Fruit fly (Drosophila melanogaster) whole organism, embryonic: Measurements from ENCODE around the gene CG13088.

Source experiments
- BEAF-32 ChIP-seq: fragments of 200-800 bp; sonication (Bioruptor generic); optimal IDR thresholded peaks from 3 replicates; lab custom pipeline; 2017; ENCODE audit warnings: missing biosample characterization, missing genetic modification characterization, mild to moderate bottlenecking, moderate library complexity, missing genetic modification reagents
- Bteb2 ChIP-seq: fragments of 200-800 bp; sonication (Bioruptor generic); optimal IDR thresholded peaks from 2 replicates; lab custom pipeline; 2016; ENCODE audit warnings: missing biosample characterization, missing genetic modification characterization
- CG11398 ChIP-seq: fragments of 200-800 bp; sonication (Bioruptor generic); optimal IDR thresholded peaks from 2 replicates; lab custom pipeline; 2016; ENCODE audit warnings: missing biosample characterization, missing genetic modification characterization
- CG13624 ChIP-seq: fragments of 200-800 bp; sonication (Bioruptor generic); optimal IDR thresholded peaks from 2 replicates; lab custom pipeline; 2016; ENCODE audit warnings: missing biosample characterization, missing genetic modification characterization
- CG15601 ChIP-seq: fragments of 200-800 bp; sonication (Bioruptor generic); optimal IDR thresholded peaks from 3 replicates; lab custom pipeline; 2019; ENCODE audit warnings: missing biosample characterization, mild to moderate bottlenecking, missing genetic modification characterization, moderate library complexity
- CG1647 ChIP-seq: fragments of 200-800 bp; sonication (Bioruptor generic); optimal IDR thresholded peaks from 3 replicates; lab custom pipeline; 2016; ENCODE audit warnings: missing biosample characterization, missing genetic modification characterization
- CG2116 ChIP-seq: fragments of 200-800 bp; sonication (Bioruptor generic); optimal IDR thresholded peaks from 3 replicates; lab custom pipeline; 2018; ENCODE audit warnings: missing biosample characterization, mild to moderate bottlenecking, missing genetic modification characterization
- CG32772 ChIP-seq: fragments of 200-800 bp; sonication (Bioruptor generic); IDR thresholded peaks from 2 replicates; pipeline ENCODE4 v1.3.6; 2022; ENCODE audit warnings: missing biosample characterization, missing genetic modification characterization
- CG4328 ChIP-seq: fragments of 200-800 bp; sonication (Bioruptor generic); optimal IDR thresholded peaks from 3 replicates; lab custom pipeline; 2017; ENCODE audit warnings: missing biosample characterization, missing genetic modification reagents, missing genetic modification characterization
- CG4360 ChIP-seq: fragments of 200-800 bp; sonication (Bioruptor generic); IDR thresholded peaks from 2 replicates; pipeline ENCODE4 v1.3.6; 2022; ENCODE audit warnings: missing biosample characterization, missing genetic modification characterization
- CG4404 ChIP-seq: fragments of 200-800 bp; sonication (Bioruptor generic); IDR thresholded peaks from 2 replicates; pipeline ENCODE4 v1.3.6; 2022; ENCODE audit warnings: missing biosample characterization, missing genetic modification characterization
- CG4820 ChIP-seq: fragments of 200-800 bp; sonication (Bioruptor generic); optimal IDR thresholded peaks from 3 replicates; lab custom pipeline; 2016; ENCODE audit warnings: missing biosample characterization, missing genetic modification characterization
- CG7357 ChIP-seq: fragments of 200-800 bp; sonication (Bioruptor generic); IDR thresholded peaks from 3 replicates; pipeline ENCODE4 v1.3.6; 2022; ENCODE audit warnings: missing biosample characterization, missing genetic modification characterization
- CG7372 ChIP-seq: fragments of 200-800 bp; sonication (Bioruptor generic); IDR thresholded peaks from 2 replicates; pipeline ENCODE4 v1.3.6; 2022; ENCODE audit warnings: missing biosample characterization, missing genetic modification characterization
- CG8290 ChIP-seq, 3 experiments: fragments of 200-800 bp; sonication (Bioruptor generic); optimal IDR thresholded peaks; 2 replicates each; lab custom pipeline; 2016 to 2019; ENCODE audit warnings: missing biosample characterization in 3 of 3, missing genetic modification characterization in 3 of 3, mild to moderate bottlenecking in 2 of 3, moderate library complexity in 1 of 3
- CG8924 ChIP-seq: fragments of 200-800 bp; optimal IDR thresholded peaks from 3 replicates; lab custom pipeline; 2019; ENCODE audit warnings: missing biosample characterization, mild to moderate bottlenecking, missing genetic modification characterization, moderate library complexity
- CG9932 ChIP-seq: fragments of 200-800 bp; sonication (Bioruptor generic); IDR thresholded peaks from 2 replicates; pipeline ENCODE4 v1.3.6; 2022; ENCODE audit warnings: missing biosample characterization, missing genetic modification characterization
- D19B ChIP-seq: fragments of 200-800 bp; sonication (Bioruptor generic); optimal IDR thresholded peaks from 2 replicates; lab custom pipeline; 2017; ENCODE audit warnings: missing biosample characterization, mild to moderate bottlenecking, missing genetic modification characterization
- Dad ChIP-seq: fragments of 200-800 bp; sonication (Bioruptor generic); optimal IDR thresholded peaks from 3 replicates; lab custom pipeline; 2016; ENCODE audit warnings: missing biosample characterization, missing genetic modification characterization
- Doc2 ChIP-seq: fragments of 200-800 bp; sonication (Bioruptor generic); IDR thresholded peaks from 2 replicates; pipeline ENCODE4 v1.3.6; 2022; ENCODE audit warnings: missing biosample characterization, missing genetic modification characterization
- Hr39 ChIP-seq: fragments of >200 bp; optimal IDR thresholded peaks from 2 replicates; lab custom pipeline; 2017
- Oaz ChIP-seq: fragments of 200-800 bp; sonication (Bioruptor generic); IDR thresholded peaks from 2 replicates; pipeline ENCODE4 v1.3.6; 2022; ENCODE audit warnings: missing biosample characterization, missing genetic modification characterization
- Six4 ChIP-seq: fragments of 200-800 bp; sonication (Bioruptor generic); optimal IDR thresholded peaks from 2 replicates; lab custom pipeline; 2016; ENCODE audit warnings: missing biosample characterization, missing genetic modification characterization
- Ssrp ChIP-seq: fragments of 200-800 bp; sonication (Bioruptor generic); optimal IDR thresholded peaks from 2 replicates; lab custom pipeline; 2018; ENCODE audit warnings: missing biosample characterization, mild to moderate bottlenecking, missing genetic modification characterization, moderate library complexity
- amos ChIP-seq: fragments of 200-800 bp; sonication (Bioruptor generic); IDR thresholded peaks from 2 replicates; pipeline ENCODE4 v1.3.6; 2022; ENCODE audit warnings: missing biosample characterization, missing genetic modification characterization; ENCODE audit not compliant: partially characterized antibody
- ash1 ChIP-seq: fragments of 200-800 bp; sonication (Bioruptor generic); optimal IDR thresholded peaks from 2 replicates; lab custom pipeline; 2018; ENCODE audit warnings: missing biosample characterization, mild to moderate bottlenecking, missing genetic modification characterization
- br ChIP-seq: fragments of >200 bp; optimal IDR thresholded peaks from 2 replicates; lab custom pipeline; 2017
- ftz-f1 ChIP-seq: fragments of 200-800 bp; sonication (Bioruptor generic); optimal IDR thresholded peaks from 2 replicates; lab custom pipeline; 2016; ENCODE audit warnings: missing biosample characterization, missing genetic modification characterization
- gem ChIP-seq: fragments of 200-800 bp; sonication (Bioruptor generic); optimal IDR thresholded peaks from 2 replicates; lab custom pipeline; 2019; ENCODE audit warnings: missing biosample characterization, mild to moderate bottlenecking, missing genetic modification characterization, moderate library complexity
- gro ChIP-seq: fragments of 200-800 bp; sonication (Bioruptor generic); optimal IDR thresholded peaks from 2 replicates; lab custom pipeline; 2016; ENCODE audit warnings: missing biosample characterization, missing genetic modification characterization
- h ChIP-seq: fragments of >200 bp; optimal IDR thresholded peaks from 2 replicates; lab custom pipeline; 2017
- jigr1 ChIP-seq: fragments of 200-800 bp; sonication (Bioruptor generic); IDR thresholded peaks from 3 replicates; pipeline ENCODE4 v1.3.6; 2022; ENCODE audit warnings: missing biosample characterization, missing genetic modification characterization
- kni ChIP-seq: fragments of 200-800 bp; sonication (Bioruptor generic); optimal IDR thresholded peaks from 3 replicates; lab custom pipeline; 2017; ENCODE audit warnings: mild to moderate bottlenecking, missing biosample characterization, missing genetic modification reagents, missing genetic modification characterization
- maf-S ChIP-seq: fragments of 200-800 bp; sonication (Bioruptor generic); optimal IDR thresholded peaks from 2 replicates; lab custom pipeline; 2016; ENCODE audit warnings: missing biosample characterization, missing genetic modification characterization
- mirr ChIP-seq: fragments of 200-800 bp; sonication (Bioruptor generic); optimal IDR thresholded peaks from 3 replicates; lab custom pipeline; 2018; ENCODE audit warnings: missing biosample characterization, mild to moderate bottlenecking, missing genetic modification characterization
- phol ChIP-seq: fragments of 200-800 bp; sonication (Bioruptor generic); optimal IDR thresholded peaks from 3 replicates; lab custom pipeline; 2018; ENCODE audit warnings: missing biosample characterization, mild to moderate bottlenecking, missing genetic modification characterization, moderate library complexity
- pum ChIP-seq: fragments of 200-800 bp; sonication (Bioruptor generic); optimal IDR thresholded peaks from 2 replicates; lab custom pipeline; 2016; ENCODE audit warnings: missing biosample characterization, missing genetic modification characterization
- schlank ChIP-seq: fragments of 200-800 bp; sonication (Bioruptor generic); optimal IDR thresholded peaks from 2 replicates; lab custom pipeline; 2018; ENCODE audit warnings: missing biosample characterization, mild to moderate bottlenecking, missing genetic modification characterization
- slbo ChIP-seq: fragments of 200-800 bp; sonication (Bioruptor generic); IDR thresholded peaks from 2 replicates; pipeline ENCODE4 v1.3.6; 2022; ENCODE audit warnings: missing biosample characterization, missing genetic modification characterization
- trem ChIP-seq: fragments of 200-800 bp; optimal IDR thresholded peaks from 3 replicates; lab custom pipeline; 2019; ENCODE audit warnings: missing biosample characterization, mild to moderate bottlenecking, missing genetic modification characterization, moderate library complexity
- tup ChIP-seq: fragments of 200-800 bp; sonication (Bioruptor generic); optimal IDR thresholded peaks from 2 replicates; lab custom pipeline; 2016; ENCODE audit warnings: missing biosample characterization, mild to moderate bottlenecking, missing genetic modification characterization, moderate library complexity
- tx ChIP-seq: fragments of 200-800 bp; sonication (Bioruptor generic); optimal IDR thresholded peaks from 2 replicates; lab custom pipeline; 2016; ENCODE audit warnings: missing biosample characterization, missing genetic modification characterization
- unc-4 ChIP-seq: fragments of 200-800 bp; sonication (Bioruptor generic); IDR thresholded peaks from 2 replicates; pipeline ENCODE4 v1.3.6; 2022; ENCODE audit warnings: missing biosample characterization, missing genetic modification characterization; ENCODE audit not compliant: partially characterized antibody

CG13088 gene

dm6 chr2L:8528318-8528717 lies 39.5 kb downstream of the CG13088 start, which contains the start of the genes lmgA and lmgB (continued):
- TF ChIP-seq CG4360 (GFP tag; lab: Robert Waterston, UW) (no peak), CG2116 (GFP tag; lab: Kevin White, UChicago) (peak; percentile 95), CG4404 (GFP tag; lab: Robert Waterston, UW) (no peak), mirr (GFP tag; lab: Kevin White, UChicago) (no peak), ftz-f1 (no peak), Doc2 (GFP tag; lab: Robert Waterston, UW) (no peak), CG9932 (GFP tag; lab: Robert Waterston, UW) (peak; percentile 76), CG8290 (GFP tag; optimal IDR thresholded peaks at IDR 0.05; lab: Kevin White, UChicago) (peak; percentile 89), CG8290 (tag; optimal IDR thresholded peaks at IDR 0.05; lab: Kevin White, UChicago) (peak; percentile 45 to 74), h (lab: Kevin White, UChicago) (no peak), gro (peak; percentile 30), ash1 (GFP tag; lab: Kevin White, UChicago) (no peak), D19B (GFP tag; lab: Kevin White, UChicago) (no peak), trem (tag; lab: Kevin White, UChicago) (peak; percentile 79), br (lab: Kevin White, UChicago) (no peak), gem (tag; lab: Kevin White, UChicago) (peak; percentile 60), CG8924 (no peak), unc-4 (GFP tag; lab: Robert Waterston, UW) (peak; percentile 83), Six4 (peak; percentile 14), kni (GFP tag; lab: Kevin White, UChicago) (no peak), CG15601 (tag; lab: Kevin White, UChicago) (peak; percentile 44), amos (GFP tag; lab: Robert Waterston, UW) (peak; percentile 85; the same call in 1 of the 2 replicates), Dad (no peak), BEAF-32 (GFP tag; lab: Kevin White, UChicago) (peak; percentile 87), jigr1 (GFP tag; lab: Robert Waterston, UW) (no peak), phol (peak; percentile 59), Bteb2 (GFP tag; lab: Kevin White, UChicago) (no peak), schlank (tag; lab: Kevin White, UChicago) (no peak), CG11398 (GFP tag; lab: Kevin White, UChicago) (no peak), slbo (GFP tag; lab: Robert Waterston, UW) (peak; percentile 76), CG4328 (GFP tag; lab: Kevin White, UChicago) (no peak), Ssrp (tag; lab: Kevin White, UChicago) (no peak), CG13624 (GFP tag; lab: Kevin White, UChicago) (no peak), CG7357 (no peak), Oaz (GFP tag; lab: Robert Waterston, UW) (no peak), Hr39 (lab: Kevin White, UChicago) (no peak), tup (GFP tag; lab: Kevin White, UChicago) (peak; percentile 40), CG32772 (GFP tag; lab: Robert Waterston, UW) (no peak), CG1647 (peak; percentile 29), CG7372 (GFP tag; lab: Robert Waterston, UW) (no peak), pum (GFP tag; lab: Kevin White, UChicago) (no peak), tx (GFP tag; lab: Kevin White, UChicago) (no peak), maf-S (GFP tag; lab: Kevin White, UChicago) (peak; percentile 4), CG4820 (GFP tag; lab: Kevin White, UChicago) (no peak)
